Fruit fly (Drosophila melanogaster): ENCODE results near the gene dimm.

DNA sequence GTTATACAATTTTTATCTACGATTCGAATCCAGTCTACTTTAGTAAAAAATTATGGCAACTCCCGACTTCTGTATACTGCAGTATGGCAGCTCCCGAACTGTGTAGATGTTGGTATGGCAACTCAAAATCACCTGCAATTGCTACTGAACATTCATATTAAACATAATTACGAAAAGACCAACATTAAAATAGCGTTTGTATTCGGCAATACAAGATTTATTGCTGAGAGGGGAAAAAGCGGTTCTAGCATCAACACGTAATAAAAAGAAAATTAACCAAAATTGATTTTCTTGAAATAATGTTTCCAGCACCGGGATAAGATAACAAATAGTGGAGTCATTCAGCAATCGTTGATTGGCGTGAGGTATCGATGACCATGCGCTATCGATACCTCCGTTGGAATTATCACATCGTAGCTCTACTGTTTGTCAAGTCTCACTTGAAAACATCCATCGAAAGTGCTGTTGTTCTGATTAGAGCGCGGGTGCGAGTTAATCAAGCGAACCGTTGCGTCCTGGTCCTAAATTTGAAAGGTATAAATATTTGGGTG, 12.7 kb downstream of the dimm start, which contains the start of gene Tsp39D:
- TF ChIP-seq fkh (GFP tag; optimal IDR thresholded peaks at IDR 0.05) = no peak
- no peak for TF ChIP-seq CG8119 (GFP tag; IDR thresholded peaks at IDR 0.05)
- peak; percentile 17 for TF ChIP-seq CG10631 (GFP tag; optimal IDR thresholded peaks at IDR 0.05)
- no peak for TF ChIP-seq CG6276 (GFP tag; optimal IDR thresholded peaks at IDR 0.05)
- TF ChIP-seq fd85E (GFP tag; optimal IDR thresholded peaks at IDR 0.05) = no peak
- TF ChIP-seq CG10669 (GFP tag; optimal IDR thresholded peaks at IDR 0.05) = no peak
- TF ChIP-seq Blimp-1 (GFP tag; optimal IDR thresholded peaks at IDR 0.05) = no peak
- no peak for TF ChIP-seq spab (GFP tag; optimal IDR thresholded peaks at IDR 0.05)
- TF ChIP-seq CG1621 (tag; optimal IDR thresholded peaks at IDR 0.05) = no peak
- no peak for TF ChIP-seq dsx (GFP tag; optimal IDR thresholded peaks at IDR 0.05; ENCODE audit: poor library complexity, severe bottlenecking)
- TF ChIP-seq CG16779 (tag; optimal IDR thresholded peaks at IDR 0.05) = no peak
- TF ChIP-seq Hr39 (GFP tag; optimal IDR thresholded peaks at IDR 0.05) = no peak
- TF ChIP-seq fd59A (GFP tag; optimal IDR thresholded peaks at IDR 0.05) = no peak
- no peak for TF ChIP-seq Hr38 (GFP tag; optimal IDR thresholded peaks at IDR 0.05)

Data from whole organism, prepupa.